Worm (Caenorhabditis elegans) whole organism, late embryonic: ENCODE data around the gene F01F1.11.

Source experiments
- C08G9.2 ChIP-seq: sonication (generic microtip); optimal IDR thresholded peaks from 2 replicates; lab custom pipeline; 2016; ENCODE audit warnings: mild to moderate bottlenecking, missing genetic modification characterization, moderate library complexity, missing compliant biosample characterization
- C38D4.7 ChIP-seq: fragments of 200-800 bp; sonication (Bioruptor generic); optimal IDR thresholded peaks from 2 replicates; lab custom pipeline; 2018; ENCODE audit warnings: mild to moderate bottlenecking, missing genetic modification characterization, moderate library complexity, missing compliant biosample characterization
- K02D7.2 ChIP-seq: sonication (generic microtip); optimal IDR thresholded peaks from 2 replicates; lab custom pipeline; 2017; ENCODE audit warnings: mild to moderate bottlenecking, missing genetic modification characterization, missing compliant biosample characterization
- T23F11.4 ChIP-seq: fragments of 200-800 bp; sonication (Bioruptor generic); optimal IDR thresholded peaks from 2 replicates; lab custom pipeline; 2018; ENCODE audit warnings: mild to moderate bottlenecking, missing genetic modification characterization, missing compliant biosample characterization
- ahr-1 ChIP-seq: sonication (generic microtip); optimal IDR thresholded peaks from 2 replicates; lab custom pipeline; 2016; ENCODE audit warnings: missing genetic modification characterization, missing compliant biosample characterization
- ceh-18 ChIP-seq: sonication (generic microtip); optimal IDR thresholded peaks from 2 replicates; lab custom pipeline; 2016; ENCODE audit warnings: missing genetic modification characterization, missing compliant biosample characterization
- ceh-19 ChIP-seq: fragments of 200-800 bp; sonication (Bioruptor generic); optimal IDR thresholded peaks from 2 replicates; lab custom pipeline; 2018; ENCODE audit warnings: mild to moderate bottlenecking, missing genetic modification characterization, missing compliant biosample characterization
- ceh-30 ChIP-seq: fragments of 150-350 bp; optimal IDR thresholded peaks from 2 replicates; lab custom pipeline; 2014; ENCODE audit warnings: missing biosample characterization, missing genetic modification characterization
- ceh-34 ChIP-seq: sonication (generic microtip); optimal IDR thresholded peaks from 2 replicates; lab custom pipeline; 2016; ENCODE audit warnings: mild to moderate bottlenecking, missing genetic modification characterization, missing compliant biosample characterization
- ceh-48 ChIP-seq: sonication (generic microtip); optimal IDR thresholded peaks from 2 replicates; lab custom pipeline; 2016; ENCODE audit warnings: missing genetic modification characterization, inconsistent platforms, missing compliant biosample characterization
- elt-2 ChIP-seq: sonication (generic microtip); optimal IDR thresholded peaks from 2 replicates; lab custom pipeline; 2016; ENCODE audit warnings: missing genetic modification reagents, missing genetic modification characterization, missing compliant biosample characterization
- ets-4 ChIP-seq: sonication (generic microtip); optimal IDR thresholded peaks from 2 replicates; lab custom pipeline; 2016; ENCODE audit warnings: missing genetic modification characterization, missing compliant biosample characterization
- fkh-10 ChIP-seq: fragments of 150-350 bp; optimal IDR thresholded peaks from 2 replicates; lab custom pipeline; 2014; ENCODE audit warnings: missing biosample characterization, missing genetic modification reagents, missing genetic modification characterization
- hlh-13 ChIP-seq: fragments of 200-800 bp; sonication (Bioruptor generic); optimal IDR thresholded peaks from 2 replicates; lab custom pipeline; 2018; ENCODE audit warnings: mild to moderate bottlenecking, missing genetic modification characterization, missing compliant biosample characterization
- hlh-30 ChIP-seq: sonication (generic microtip); optimal IDR thresholded peaks from 2 replicates; lab custom pipeline; 2017; ENCODE audit warnings: antibody characterized with exemption, missing genetic modification characterization, missing compliant biosample characterization; ENCODE audit not compliant: insufficient read depth
- hlh-8 ChIP-seq: sonication (generic microtip); optimal IDR thresholded peaks from 2 replicates; lab custom pipeline; 2016; ENCODE audit warnings: missing genotype, missing genetic modification characterization, missing compliant biosample characterization
- lim-6 ChIP-seq: sonication (generic microtip); optimal IDR thresholded peaks from 2 replicates; lab custom pipeline; 2016; ENCODE audit warnings: missing genetic modification characterization, missing compliant biosample characterization
- madf-2 ChIP-seq: sonication (generic microtip); optimal IDR thresholded peaks from 2 replicates; lab custom pipeline; 2017; ENCODE audit warnings: missing genetic modification characterization, missing compliant biosample characterization
- mec-3 ChIP-seq: sonication (generic microtip); optimal IDR thresholded peaks from 2 replicates; lab custom pipeline; 2016; ENCODE audit warnings: borderline replicate concordance, missing genetic modification characterization, missing compliant biosample characterization
- nfya-1 ChIP-seq: sonication (generic microtip); optimal IDR thresholded peaks from 2 replicates; lab custom pipeline; 2017; ENCODE audit warnings: missing genetic modification characterization, mild to moderate bottlenecking, missing compliant biosample characterization, antibody characterized with exemption, moderate library complexity
- nhr-232 ChIP-seq: sonication (generic microtip); optimal IDR thresholded peaks from 2 replicates; lab custom pipeline; 2016; ENCODE audit warnings: missing genetic modification characterization, missing compliant biosample characterization
- pag-3 ChIP-seq: sonication (generic microtip); optimal IDR thresholded peaks from 2 replicates; lab custom pipeline; 2016; ENCODE audit warnings: missing compliant biosample characterization, missing genetic modification characterization, borderline replicate concordance
- pha-2 ChIP-seq: sonication (generic microtip); optimal IDR thresholded peaks from 2 replicates; lab custom pipeline; 2017; ENCODE audit warnings: mild to moderate bottlenecking, missing genetic modification characterization, missing compliant biosample characterization
- pqm-1 ChIP-seq: sonication (generic microtip); optimal IDR thresholded peaks from 2 replicates; lab custom pipeline; 2016; ENCODE audit warnings: missing genetic modification characterization, missing compliant biosample characterization
- ref-2 ChIP-seq: sonication (generic microtip); optimal IDR thresholded peaks from 2 replicates; lab custom pipeline; 2016; ENCODE audit warnings: missing genetic modification characterization, missing compliant biosample characterization
- rnt-1 ChIP-seq: sonication (generic microtip); optimal IDR thresholded peaks from 2 replicates; lab custom pipeline; 2016; ENCODE audit warnings: missing genetic modification characterization, missing compliant biosample characterization
- sdc-2 ChIP-seq: sonication (generic microtip); optimal IDR thresholded peaks from 2 replicates; lab custom pipeline; 2016; ENCODE audit warnings: missing genotype, missing genetic modification characterization, missing compliant biosample characterization
- sox-2 ChIP-seq: fragments of 200-800 bp; sonication (Bioruptor generic); IDR thresholded peaks from 2 replicates; pipeline ENCODE4 v1.3.6; 2022; ENCODE audit warnings: missing genetic modification reagents, missing genetic modification characterization, missing compliant biosample characterization
- sox-4 ChIP-seq: sonication (generic microtip); optimal IDR thresholded peaks from 2 replicates; lab custom pipeline; 2017; ENCODE audit warnings: mild to moderate bottlenecking, missing genetic modification characterization, inconsistent platforms, missing compliant biosample characterization
- syd-9 ChIP-seq: sonication (generic microtip); optimal IDR thresholded peaks from 2 replicates; lab custom pipeline; 2016; ENCODE audit warnings: mild to moderate bottlenecking, missing genetic modification characterization, moderate library complexity, missing compliant biosample characterization
- tbx-2 ChIP-seq: sonication (generic microtip); optimal IDR thresholded peaks from 2 replicates; lab custom pipeline; 2016; ENCODE audit warnings: missing genetic modification characterization, missing compliant biosample characterization
- ttx-3 ChIP-seq: sonication (generic microtip); optimal IDR thresholded peaks from 2 replicates; lab custom pipeline; 2016; ENCODE audit warnings: missing genetic modification reagents, missing genetic modification characterization, missing compliant biosample characterization
- unc-42 ChIP-seq: sonication (generic microtip); optimal IDR thresholded peaks from 2 replicates; lab custom pipeline; 2016; ENCODE audit warnings: missing genotype, missing genetic modification characterization, missing compliant biosample characterization
- unc-55 ChIP-seq: sonication (generic microtip); optimal IDR thresholded peaks from 2 replicates; lab custom pipeline; 2017; ENCODE audit warnings: missing biosample characterization, missing genetic modification reagents, missing genetic modification characterization

F01F1.11 gene

DNA sequence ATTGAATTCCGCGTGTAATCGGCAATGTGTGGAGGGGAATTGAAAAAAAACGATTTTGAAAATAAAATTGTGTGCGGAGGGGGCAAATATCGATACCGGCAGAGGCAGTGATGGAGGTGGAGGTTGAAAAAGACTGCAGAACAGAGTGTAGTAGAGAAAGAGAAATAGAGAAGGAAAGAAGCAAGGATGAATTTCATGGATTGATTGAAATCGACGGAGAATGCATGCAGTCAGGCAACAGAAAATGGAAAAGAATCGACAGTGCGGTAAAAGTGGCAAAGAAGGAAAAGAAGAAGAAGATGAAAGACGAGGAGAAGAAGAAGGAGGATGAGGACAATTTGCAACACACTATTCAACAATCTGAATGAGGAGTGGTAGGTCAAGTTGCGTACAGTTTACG, 34.9 kb downstream of the F01F1.11 start, which contains the start of gene W04D12.1:
W04D12.1 (plus strand) TSS at position 111 of the 400 bp plus-strand sequence.
- TF ChIP-seq C38D4.7 (peak; percentile 18), ceh-18 (tag; lab: Kevin White, UChicago) (no peak), nfya-1 (tag; lab: Kevin White, UChicago) (peak; percentile 4), sdc-2 (peak; percentile 7)

DNA sequence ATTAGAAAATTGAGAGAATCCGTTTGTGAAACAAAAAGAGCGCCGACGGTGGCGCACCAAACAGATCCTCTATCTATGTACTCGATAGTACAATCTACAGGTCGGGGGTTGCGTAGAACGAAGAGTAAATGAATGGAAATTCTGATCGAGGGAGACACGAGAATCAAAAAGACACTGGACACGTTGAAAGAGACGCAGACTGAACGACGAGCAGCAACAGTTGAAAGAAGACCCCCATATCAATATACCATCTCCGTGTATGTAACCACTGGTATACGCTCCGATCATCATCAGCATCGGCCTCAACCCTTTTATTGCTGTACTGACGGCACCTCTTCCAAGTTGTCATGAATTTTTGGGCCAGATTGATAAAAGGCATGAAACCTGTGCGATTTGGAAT, 35.4 kb downstream of the F01F1.11 start:
- TF ChIP-seq ceh-30 (tag; lab: Kevin White, UChicago) (no peak), sdc-2 (no peak), sox-4 (tag; lab: Kevin White, UChicago) (no peak), madf-2 (tag; lab: Kevin White, UChicago) (no peak), ahr-1 (tag; lab: Kevin White, UChicago) (no peak), mec-3 (no peak), ref-2 (tag; lab: Kevin White, UChicago) (no peak), hlh-8 (tag; lab: Kevin White, UChicago) (no peak), lim-6 (tag; lab: Kevin White, UChicago) (no peak), ceh-19 (GFP tag; lab: Kevin White, UChicago) (no peak), ceh-48 (tag; lab: Kevin White, UChicago) (no peak), sox-2 (GFP tag; lab: Robert Waterston, UW) (no peak), hlh-13 (GFP tag; lab: Kevin White, UChicago) (no peak), hlh-30 (no peak), syd-9 (tag; lab: Kevin White, UChicago) (no peak), unc-55 (GFP tag; lab: Kevin White, UChicago) (no peak), ttx-3 (tag; lab: Kevin White, UChicago) (no peak)
- TF ChIP-seq, all 69 proteins: peak for 0

DNA sequence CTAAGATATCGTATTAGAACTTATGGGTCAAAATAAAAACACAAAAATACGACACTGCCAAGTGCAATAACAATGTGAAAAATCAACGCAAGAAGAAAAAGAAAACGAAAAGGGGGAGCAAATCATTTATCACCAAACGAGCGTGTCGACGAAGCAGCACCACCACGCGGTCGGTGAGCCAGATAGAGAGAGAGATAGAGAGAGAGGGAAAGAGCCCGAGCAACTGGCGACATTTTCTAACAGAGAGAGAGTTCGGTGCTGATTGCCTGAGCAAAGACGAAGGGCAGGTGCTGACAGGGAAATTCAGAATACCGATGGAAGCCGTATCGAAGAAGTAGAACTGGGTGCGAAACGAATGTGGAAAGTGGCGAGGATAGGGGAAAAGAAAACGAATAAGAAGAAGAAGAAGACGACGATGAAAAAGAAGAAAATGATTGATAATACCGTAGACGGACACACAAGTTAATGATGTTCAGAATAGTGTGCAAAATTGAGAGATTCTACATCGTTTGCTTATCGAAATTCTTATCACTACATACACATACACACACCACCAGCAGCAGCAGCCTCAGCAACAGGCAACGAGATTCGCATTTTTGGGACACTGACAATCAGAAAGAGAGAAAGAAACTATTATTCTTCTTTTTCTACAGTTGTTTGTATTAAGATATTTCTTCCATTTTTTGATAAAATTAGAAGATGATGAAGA, 36.4 kb downstream of the F01F1.11 start:
- peak; percentile 49 for TF ChIP-seq rnt-1 (tag; lab: Kevin White, UChicago)
- TF ChIP-seq ceh-18 (tag; lab: Kevin White, UChicago), result peak; percentile 63
- TF ChIP-seq C08G9.2 (tag; lab: Kevin White, UChicago), result peak; percentile 46
- no peak for TF ChIP-seq nhr-232 (tag; lab: Kevin White, UChicago)
- TF ChIP-seq ceh-19 (GFP tag; lab: Kevin White, UChicago), result no peak
- TF ChIP-seq elt-2 (tag; lab: Kevin White, UChicago), result peak; percentile 89
- TF ChIP-seq pqm-1 (tag; lab: Kevin White, UChicago), result no peak
- TF ChIP-seq fkh-10 (GFP tag; lab: Kevin White, UChicago), result no peak
- no peak for TF ChIP-seq tbx-2 (tag; lab: Kevin White, UChicago)
- TF ChIP-seq ceh-34 (tag; lab: Kevin White, UChicago), result peak; percentile 23
- TF ChIP-seq ets-4 (tag; lab: Kevin White, UChicago), result peak; percentile 26

DNA sequence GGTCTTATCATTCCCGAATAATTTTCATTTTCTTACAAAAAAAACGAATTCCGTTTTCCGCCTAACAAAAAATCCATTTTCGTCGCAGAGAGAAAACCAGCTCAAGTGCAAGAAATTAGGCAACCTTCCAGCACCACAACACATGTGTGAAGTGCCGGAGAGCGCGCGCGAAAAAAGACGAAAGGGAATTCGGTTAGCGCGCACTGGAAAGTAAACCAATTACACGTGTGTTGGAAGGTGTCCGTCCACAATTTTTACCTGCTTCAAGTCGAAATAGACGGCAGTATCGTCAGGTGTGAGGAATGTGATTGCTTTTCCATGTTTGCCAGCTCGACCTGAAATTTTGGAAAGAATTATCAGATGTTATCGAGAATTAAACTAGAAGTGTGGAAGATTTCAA, 37.0 kb downstream of the F01F1.11 start:
- TF ChIP-seq unc-42 (tag; lab: Kevin White, UChicago), result peak; percentile 61
- no peak for TF ChIP-seq pha-2
- TF ChIP-seq nhr-232 (tag; lab: Kevin White, UChicago), result no peak

DNA sequence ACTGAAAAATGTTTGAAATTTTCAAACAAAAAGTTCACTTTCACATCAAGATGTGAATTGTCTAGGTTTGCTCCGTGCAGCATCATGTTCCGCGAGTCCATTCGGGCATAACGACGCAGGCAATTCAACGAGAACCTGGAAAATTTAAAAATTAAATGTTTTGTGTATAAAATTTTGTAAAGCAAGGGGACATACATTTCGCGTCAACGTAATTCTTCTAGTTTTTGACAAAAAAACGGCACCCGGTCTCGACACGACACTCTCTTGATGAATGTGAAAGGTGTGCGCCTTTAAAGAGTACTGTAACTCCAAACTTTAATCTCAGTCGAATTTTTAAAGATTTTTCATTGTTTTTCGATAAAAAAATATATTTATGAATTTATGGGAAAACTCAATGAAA, 37.6 kb downstream of the F01F1.11 start, which contains the start of gene R12B2.6:
R12B2.6 (minus strand) TSS at position 101 of the 400 bp plus-strand sequence.
- no peak for TF ChIP-seq pag-3 (tag; lab: Kevin White, UChicago)
- no peak for TF ChIP-seq K02D7.2 (tag; lab: Kevin White, UChicago)
- TF ChIP-seq T23F11.4 (GFP tag; lab: Kevin White, UChicago), result no peak
- TF ChIP-seq sox-4 (tag; lab: Kevin White, UChicago), result no peak
